Fruit fly (Drosophila melanogaster) whole organism, wandering third instar larva: ENCODE measurements around the gene Hipk.
A peak's percentile ranks its signal among the peaks of the same experiment; 100 is the strongest.

ENCODE experiments used
- Abd-B ChIP-seq: fragments of >200 bp; optimal IDR thresholded peaks from 2 replicates; lab custom pipeline; 2017; ENCODE audit warnings: missing biosample characterization, missing genetic modification characterization
- CG32264 ChIP-seq: fragments of 200-800 bp; sonication (Bioruptor generic); optimal IDR thresholded peaks from 2 replicates; lab custom pipeline; 2016; ENCODE audit warnings: missing biosample characterization, missing genetic modification characterization
- CG9705 ChIP-seq: fragments of 200-800 bp; sonication (Bioruptor generic); optimal IDR thresholded peaks from 2 replicates; lab custom pipeline; 2018; ENCODE audit warnings: missing biosample characterization, mild to moderate bottlenecking, missing genetic modification characterization
- CrebA ChIP-seq: fragments of 200-800 bp; sonication (Bioruptor generic); optimal IDR thresholded peaks from 2 replicates; lab custom pipeline; 2016; ENCODE audit warnings: missing biosample characterization, mild to moderate bottlenecking, missing genetic modification characterization, borderline replicate concordance
- Dfd ChIP-seq: fragments of >200 bp; optimal IDR thresholded peaks from 2 replicates; lab custom pipeline; 2017; ENCODE audit warnings: missing biosample characterization, missing genetic modification characterization
- Dif ChIP-seq: fragments of 200-275, 200-300 bp; sonication (Bioruptor generic); optimal IDR thresholded peaks from 2 replicates; lab custom pipeline; 2018; ENCODE audit warnings: missing biosample characterization, missing genetic modification characterization; ENCODE audit not compliant: partially characterized antibody
- GATAd ChIP-seq: sonication (Bioruptor generic); optimal IDR thresholded peaks from 2 replicates; lab custom pipeline; 2016; ENCODE audit warnings: missing biosample characterization, missing genetic modification characterization
- HLH106 ChIP-seq: fragments of 200-800 bp; optimal IDR thresholded peaks from 3 replicates; lab custom pipeline; 2019; ENCODE audit warnings: missing biosample characterization, mild to moderate bottlenecking, missing genetic modification characterization, moderate library complexity
- Hnf4 ChIP-seq: fragments of 200-800 bp; sonication (Bioruptor generic); optimal IDR thresholded peaks from 2 replicates; lab custom pipeline; 2016; ENCODE audit warnings: missing biosample characterization, mild to moderate bottlenecking, missing genetic modification characterization
- Hr78 ChIP-seq: fragments of >200 bp; optimal IDR thresholded peaks from 2 replicates; lab custom pipeline; 2017; ENCODE audit warnings: missing biosample characterization, missing genetic modification characterization
- Jra ChIP-seq: sonication (Bioruptor generic); optimal IDR thresholded peaks from 2 replicates; lab custom pipeline; 2016; ENCODE audit warnings: missing biosample characterization, missing genetic modification characterization
- Mio ChIP-seq: sonication (Bioruptor generic); optimal IDR thresholded peaks from 2 replicates; lab custom pipeline; 2016; ENCODE audit warnings: missing biosample characterization, missing genetic modification characterization
- OdsH ChIP-seq: fragments of 200-800 bp; sonication (Bioruptor generic); optimal IDR thresholded peaks from 2 replicates; lab custom pipeline; 2016; ENCODE audit warnings: missing biosample characterization, mild to moderate bottlenecking, missing genetic modification characterization
- Rel ChIP-seq, 2 experiments: fragments of 200-800 bp; sonication (Bioruptor generic) in 1 of 2; optimal IDR thresholded peaks; 2 replicates in 1 of 2; 3 replicates in 1 of 2; lab custom pipeline; 2016 to 2019; ENCODE audit warnings: mild to moderate bottlenecking in 2 of 2, missing biosample characterization in 2 of 2, missing genetic modification characterization in 2 of 2, moderate library complexity in 1 of 2
- Sp1 ChIP-seq: fragments of 200-800 bp; sonication (Bioruptor generic); optimal IDR thresholded peaks from 3 replicates; lab custom pipeline; 2019; ENCODE audit warnings: missing biosample characterization, mild to moderate bottlenecking, missing genetic modification characterization, moderate library complexity
- Vsx2 ChIP-seq: fragments of 200-300, 225-300 bp; sonication (Bioruptor generic); optimal IDR thresholded peaks from 2 replicates; lab custom pipeline; 2018; ENCODE audit warnings: missing biosample characterization, missing genetic modification characterization; ENCODE audit not compliant: partially characterized antibody
- br ChIP-seq: fragments of 200-800 bp; sonication (Bioruptor generic); optimal IDR thresholded peaks from 2 replicates; lab custom pipeline; 2016; ENCODE audit warnings: missing biosample characterization, missing genetic modification characterization
- brk ChIP-seq: fragments of 200-800 bp; sonication (Bioruptor generic); optimal IDR thresholded peaks from 2 replicates; lab custom pipeline; 2016; ENCODE audit warnings: missing biosample characterization, mild to moderate bottlenecking, missing genetic modification characterization
- dl ChIP-seq, 2 experiments: fragments of 175-275, 200-275 bp in 1 of 2; fragments of 200-275 bp in 1 of 2; sonication (Bioruptor generic); optimal IDR thresholded peaks; lab custom pipeline; 2018; ENCODE audit warnings: mild to moderate bottlenecking in 2 of 2, missing biosample characterization in 2 of 2, missing genetic modification characterization in 2 of 2, moderate library complexity in 2 of 2; ENCODE audit not compliant: partially characterized antibody in 2 of 2, insufficient read depth in 1 of 2
- dmrt93B ChIP-seq: fragments of 200-800 bp; sonication (Bioruptor generic); optimal IDR thresholded peaks from 2 replicates; lab custom pipeline; 2018; ENCODE audit warnings: missing biosample characterization, mild to moderate bottlenecking, missing genetic modification characterization
- dsf ChIP-seq: sonication (Bioruptor generic); optimal IDR thresholded peaks from 2 replicates; lab custom pipeline; 2016; ENCODE audit warnings: missing biosample characterization, missing genetic modification characterization, borderline replicate concordance
- ey ChIP-seq: fragments of 200-800 bp; sonication (Bioruptor generic); optimal IDR thresholded peaks from 2 replicates; lab custom pipeline; 2016; ENCODE audit warnings: missing biosample characterization, missing genetic modification characterization
- foxo ChIP-seq, 2 experiments: fragments of 200-800 bp; sonication (Bioruptor generic); optimal IDR thresholded peaks; 2 replicates in 1 of 2; 3 replicates in 1 of 2; lab custom pipeline; 2016 to 2017; ENCODE audit warnings: missing biosample characterization in 2 of 2, missing genetic modification characterization in 2 of 2
- fru ChIP-seq: fragments of 200-800 bp; sonication (Bioruptor generic); optimal IDR thresholded peaks from 3 replicates; lab custom pipeline; 2016; ENCODE audit warnings: missing biosample characterization, mild to moderate bottlenecking, missing genetic modification characterization
- h ChIP-seq: fragments of 200-800 bp; sonication (Bioruptor generic); optimal IDR thresholded peaks from 3 replicates; lab custom pipeline; 2016; ENCODE audit warnings: missing biosample characterization, mild to moderate bottlenecking, missing genetic modification characterization
- jim ChIP-seq: fragments of 175-275, 200-325 bp; sonication (Bioruptor generic); optimal IDR thresholded peaks from 2 replicates; lab custom pipeline; 2016; ENCODE audit warnings: missing biosample characterization, mild to moderate bottlenecking, missing genetic modification characterization
- lola ChIP-seq: fragments of >200 bp; optimal IDR thresholded peaks from 2 replicates; lab custom pipeline; 2017; ENCODE audit warnings: missing biosample characterization, missing genetic modification characterization
- pan ChIP-seq: fragments of >200 bp; optimal IDR thresholded peaks from 2 replicates; lab custom pipeline; 2017
- psq ChIP-seq: fragments of 200-800 bp; sonication (Bioruptor generic); optimal IDR thresholded peaks from 3 replicates; lab custom pipeline; 2017; ENCODE audit warnings: missing biosample characterization, mild to moderate bottlenecking, missing genetic modification characterization, moderate library complexity
- rgr ChIP-seq: fragments of 200-800 bp; sonication (Bioruptor generic); optimal IDR thresholded peaks from 3 replicates; lab custom pipeline; 2016; ENCODE audit warnings: missing biosample characterization, mild to moderate bottlenecking, missing genetic modification characterization
- sage ChIP-seq: fragments of 200-800 bp; sonication (Bioruptor generic); optimal IDR thresholded peaks from 2 replicates; lab custom pipeline; 2016; ENCODE audit warnings: missing biosample characterization, mild to moderate bottlenecking, missing genetic modification characterization
- sv ChIP-seq: fragments of 200-800 bp; sonication (Bioruptor generic); optimal IDR thresholded peaks from 3 replicates; lab custom pipeline; 2016; ENCODE audit warnings: missing biosample characterization, missing genetic modification characterization
- tai ChIP-seq: sonication (Bioruptor generic); optimal IDR thresholded peaks from 2 replicates; lab custom pipeline; 2016; ENCODE audit warnings: missing biosample characterization, missing genetic modification characterization
- usp ChIP-seq: fragments of >200 bp; optimal IDR thresholded peaks from 2 replicates; lab custom pipeline; 2017; ENCODE audit warnings: missing biosample characterization, missing genetic modification characterization
- woc ChIP-seq: sonication (Bioruptor generic); optimal IDR thresholded peaks from 2 replicates; lab custom pipeline; 2016; ENCODE audit warnings: missing biosample characterization, mild to moderate bottlenecking, missing genetic modification characterization

Hipk gene

DNA sequence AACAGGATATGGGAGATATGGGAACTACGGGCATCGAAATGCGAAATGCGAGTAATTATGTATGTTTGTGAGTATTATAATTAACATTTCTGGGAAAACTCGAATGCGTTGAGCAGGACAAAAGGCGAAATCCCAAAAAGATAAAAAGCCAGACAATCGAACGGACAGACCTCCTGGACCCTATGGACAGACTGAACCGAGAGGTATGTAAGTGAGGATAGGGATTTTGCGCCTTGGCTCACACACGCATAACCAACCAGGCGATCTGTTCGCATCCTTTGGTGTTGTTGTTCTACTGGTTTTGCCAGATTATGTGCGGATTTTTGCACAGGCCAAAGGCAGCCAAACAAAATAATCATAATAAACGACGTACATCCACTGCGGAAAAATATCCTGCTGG, 75.1 kb downstream of the Hipk start:
- TF ChIP-seq pan (lab: Kevin White, UChicago) (no peak), Vsx2 (GFP tag; lab: Kevin White, UChicago) (peak; percentile 6)

DNA sequence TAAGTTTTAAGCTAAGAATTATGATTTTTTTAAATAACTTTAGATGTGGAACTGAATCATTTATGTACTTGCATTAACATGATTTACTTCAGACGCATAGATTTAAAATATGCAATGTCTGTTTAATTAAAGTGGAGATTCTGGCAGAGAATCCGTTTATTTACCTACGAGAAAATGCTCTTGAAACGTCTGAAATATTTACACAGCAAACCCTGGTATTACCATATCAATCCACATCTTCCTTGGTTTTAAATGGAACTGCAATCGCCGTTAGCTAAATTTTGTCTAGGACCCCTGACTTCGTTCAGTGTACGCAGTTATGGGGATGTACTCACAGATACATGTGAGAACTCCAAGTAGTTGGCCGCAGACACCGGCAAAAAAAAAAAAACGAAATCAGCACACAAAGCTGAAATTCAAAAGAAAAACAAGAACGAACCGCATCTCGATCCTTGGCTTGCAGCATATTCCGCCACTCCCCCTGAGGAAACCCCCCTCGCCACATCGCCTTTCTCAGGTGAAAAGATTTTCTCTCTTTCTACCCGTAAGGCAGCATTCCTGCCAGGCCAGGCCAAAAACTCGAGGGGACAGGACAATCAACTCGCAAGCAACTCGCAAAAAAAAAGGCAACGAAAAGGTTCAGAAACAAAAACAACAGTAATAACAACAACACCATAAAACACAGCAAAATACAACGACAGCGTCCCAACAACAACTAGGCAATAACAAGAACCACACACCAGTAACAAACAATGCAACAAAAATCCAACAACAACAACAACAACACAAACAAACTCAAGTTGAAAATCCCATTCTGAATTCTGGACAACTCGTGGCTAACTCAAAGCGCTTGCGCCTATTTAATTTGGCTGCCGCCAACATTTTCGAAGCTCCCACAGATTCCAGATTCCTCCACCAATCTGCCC, 75.8 kb downstream of the Hipk start:
- TF ChIP-seq Rel (GFP tag; optimal IDR thresholded peaks at IDR 0.05; lab: Kevin White, UChicago) (peak; percentile 19), Rel (tag; optimal IDR thresholded peaks at IDR 0.05; lab: Kevin White, UChicago) (peak; percentile 64), rgr (peak; percentile 87), fru (GFP tag; lab: Kevin White, UChicago) (peak; percentile 91), ey (GFP tag; lab: Kevin White, UChicago) (peak; percentile 90), Mio (GFP tag; lab: Kevin White, UChicago) (no peak), usp (GFP tag; lab: Kevin White, UChicago) (no peak), br (GFP tag; lab: Kevin White, UChicago) (peak; percentile 87), Sp1 (GFP tag; lab: Kevin White, UChicago) (peak; percentile 93), OdsH (peak; percentile 85), foxo (GFP tag; optimal IDR thresholded peaks at IDR 0.05; lab: Kevin White, UChicago) (peak in 1 of 2 experiments; percentile 92), HLH106 (peak; percentile 93), sage (GFP tag; lab: Kevin White, UChicago) (peak; percentile 26), brk (GFP tag; lab: Kevin White, UChicago) (peak; percentile 4), dsf (GFP tag; lab: Kevin White, UChicago) (peak; percentile 30), GATAd (GFP tag; lab: Kevin White, UChicago) (no peak), Vsx2 (GFP tag; lab: Kevin White, UChicago) (peak; percentile 81), jim (peak; percentile 17), dmrt93B (GFP tag; lab: Kevin White, UChicago) (peak; percentile 89), Dif (GFP tag; lab: Kevin White, UChicago) (peak; percentile 47), woc (GFP tag; lab: Kevin White, UChicago) (peak; percentile 89), pan (lab: Kevin White, UChicago) (no peak), Jra (GFP tag; lab: Kevin White, UChicago) (peak; percentile 72), CG32264 (peak; percentile 61), psq (GFP tag; lab: Kevin White, UChicago) (peak; percentile 80), Hnf4 (GFP tag; lab: Kevin White, UChicago) (peak; percentile 66), dl (GFP tag; optimal IDR thresholded peaks at IDR 0.05; lab: Kevin White, UChicago; ENCODE audit: insufficient read depth in 1 of 2, partially characterized antibody in 2 of 2) (no peak), sv (GFP tag; lab: Kevin White, UChicago) (no peak), h (GFP tag; lab: Kevin White, UChicago) (peak; percentile 88), tai (peak; percentile 73), lola (no peak), CrebA (GFP tag; lab: Kevin White, UChicago) (peak; percentile 48), CG9705 (peak; percentile 78), Abd-B (GFP tag; lab: Kevin White, UChicago) (no peak)

DNA sequence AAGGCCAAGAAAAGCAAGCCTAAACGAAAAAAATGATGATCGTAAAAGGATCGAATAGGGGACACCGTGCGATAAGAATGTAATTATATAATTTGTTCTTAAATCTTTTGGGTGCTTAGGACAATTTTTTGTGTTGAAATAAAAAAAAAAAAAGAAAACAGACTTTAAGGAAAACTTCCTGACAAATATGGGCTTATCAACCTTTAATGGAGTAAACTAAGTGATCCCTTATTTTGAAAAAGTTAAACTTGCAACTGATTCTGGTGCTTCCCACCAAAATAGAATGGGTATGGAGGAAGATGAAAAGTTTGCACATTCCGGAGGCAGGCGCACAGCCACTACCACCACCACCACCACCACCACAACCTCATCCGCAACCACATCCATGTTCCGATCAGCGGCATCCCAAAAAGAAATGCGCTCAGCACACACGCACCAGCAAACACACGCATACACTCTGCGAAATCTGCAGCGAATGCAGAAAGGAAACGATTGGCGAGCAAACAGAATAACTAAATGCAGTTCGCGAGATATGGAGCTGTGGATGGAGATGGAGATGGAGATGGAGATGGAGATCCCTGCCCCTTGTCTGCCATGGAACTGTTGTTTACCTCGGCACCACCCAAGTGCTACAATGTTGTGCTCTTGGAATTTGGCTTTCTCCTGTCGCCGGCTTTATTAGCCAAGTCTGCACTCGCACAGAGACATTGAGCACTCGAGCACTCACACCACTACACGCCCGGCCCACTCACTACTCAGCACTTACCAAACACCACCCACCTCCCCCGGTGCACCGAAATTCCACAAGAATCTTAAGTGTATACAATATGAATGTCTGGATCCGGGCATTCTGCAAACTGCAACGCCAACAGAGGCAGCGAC, 76.8 kb downstream of the Hipk start:
- TF ChIP-seq CG32264, result peak; percentile 22
- TF ChIP-seq brk (GFP tag; lab: Kevin White, UChicago), result peak; percentile 53
- no peak for TF ChIP-seq dl (GFP tag; optimal IDR thresholded peaks at IDR 0.05; lab: Kevin White, UChicago; ENCODE audit: insufficient read depth in 1 of 2, partially characterized antibody in 2 of 2)
- peak; percentile 54 for TF ChIP-seq pan (lab: Kevin White, UChicago)
- no peak for TF ChIP-seq Mio (GFP tag; lab: Kevin White, UChicago)
- TF ChIP-seq HLH106, result peak; percentile 64
- TF ChIP-seq dsf (GFP tag; lab: Kevin White, UChicago), result peak; percentile 3
- no peak for TF ChIP-seq lola
- peak; percentile 86 for TF ChIP-seq rgr
- peak; percentile 78 for TF ChIP-seq Sp1 (GFP tag; lab: Kevin White, UChicago)
- peak; percentile 62 for TF ChIP-seq sage (GFP tag; lab: Kevin White, UChicago)
- peak; percentile 30 for TF ChIP-seq CrebA (GFP tag; lab: Kevin White, UChicago)
- TF ChIP-seq Dfd (GFP tag; lab: Kevin White, UChicago), result no peak
- TF ChIP-seq h (GFP tag; lab: Kevin White, UChicago), result peak; percentile 92
- peak; percentile 58 for TF ChIP-seq tai
- TF ChIP-seq Abd-B (GFP tag; lab: Kevin White, UChicago), result no peak
- no peak for TF ChIP-seq sv (GFP tag; lab: Kevin White, UChicago)
- TF ChIP-seq GATAd (GFP tag; lab: Kevin White, UChicago), result no peak
- peak; percentile 83 for TF ChIP-seq fru (GFP tag; lab: Kevin White, UChicago)
- TF ChIP-seq foxo (GFP tag; optimal IDR thresholded peaks at IDR 0.05; lab: Kevin White, UChicago), result peak in 1 of 2 experiments; percentile 87
- peak; percentile 77 for TF ChIP-seq psq (GFP tag; lab: Kevin White, UChicago)
- peak; percentile 55 for TF ChIP-seq Vsx2 (GFP tag; lab: Kevin White, UChicago)
- TF ChIP-seq Rel (GFP tag; optimal IDR thresholded peaks at IDR 0.05; lab: Kevin White, UChicago), result no peak
- no peak for TF ChIP-seq Rel (tag; optimal IDR thresholded peaks at IDR 0.05; lab: Kevin White, UChicago)
- TF ChIP-seq OdsH, result peak; percentile 87
- TF ChIP-seq br (GFP tag; lab: Kevin White, UChicago), result peak; percentile 86
- TF ChIP-seq Hr78 (GFP tag; lab: Kevin White, UChicago), result no peak
- TF ChIP-seq CG9705, result no peak
- peak; percentile 77 for TF ChIP-seq dmrt93B (GFP tag; lab: Kevin White, UChicago)
